Fruit fly (Drosophila melanogaster) whole organism, embryonic: Measurements from ENCODE around the gene CG5921.

Experiments used
- Adf1 ChIP-seq: fragments of 200-800 bp; sonication (Bioruptor generic); IDR thresholded peaks from 2 replicates; pipeline ENCODE4 v1.3.6; 2022; ENCODE audit warnings: missing biosample characterization, missing genetic modification characterization
- BEAF-32 ChIP-seq: fragments of 200-800 bp; sonication (Bioruptor generic); optimal IDR thresholded peaks from 3 replicates; lab custom pipeline; 2017; ENCODE audit warnings: missing biosample characterization, missing genetic modification characterization, mild to moderate bottlenecking, moderate library complexity, missing genetic modification reagents
- C15 ChIP-seq: fragments of 200-800 bp; sonication (Bioruptor generic); IDR thresholded peaks from 3 replicates; pipeline ENCODE4 v1.3.6; 2022; ENCODE audit warnings: missing biosample characterization, missing genetic modification characterization
- CG10274 ChIP-seq: fragments of 200-800 bp; sonication (Bioruptor generic); optimal IDR thresholded peaks from 3 replicates; lab custom pipeline; 2017; ENCODE audit warnings: missing biosample characterization, mild to moderate bottlenecking, missing genetic modification characterization
- CG11247 ChIP-seq: fragments of 200-800 bp; sonication (Bioruptor generic); IDR thresholded peaks from 2 replicates; pipeline ENCODE4 v1.3.6; 2022; ENCODE audit warnings: missing biosample characterization, missing genetic modification characterization
- CG11504 ChIP-seq: fragments of 200-800 bp; sonication (Bioruptor generic); optimal IDR thresholded peaks from 3 replicates; lab custom pipeline; 2019; ENCODE audit warnings: missing biosample characterization, mild to moderate bottlenecking, missing genetic modification characterization, moderate library complexity
- CG11560 ChIP-seq: fragments of 200-800 bp; sonication (Bioruptor generic); IDR thresholded peaks from 3 replicates; pipeline ENCODE4 v1.3.6; 2022; ENCODE audit warnings: missing biosample characterization, missing genetic modification characterization
- CG13287 ChIP-seq: fragments of 200-800 bp; sonication (Bioruptor generic); IDR thresholded peaks from 2 replicates; pipeline ENCODE4 v1.3.6; 2022; ENCODE audit warnings: missing biosample characterization, missing genetic modification characterization; ENCODE audit not compliant: partially characterized antibody
- CG2116 ChIP-seq: fragments of 200-800 bp; sonication (Bioruptor generic); optimal IDR thresholded peaks from 3 replicates; lab custom pipeline; 2018; ENCODE audit warnings: missing biosample characterization, mild to moderate bottlenecking, missing genetic modification characterization
- CG2712 ChIP-seq: fragments of 200-800 bp; optimal IDR thresholded peaks from 3 replicates; lab custom pipeline; 2019; ENCODE audit warnings: missing biosample characterization, mild to moderate bottlenecking, missing genetic modification characterization, moderate library complexity
- CG4617 ChIP-seq: fragments of 200-800 bp; sonication (Bioruptor generic); optimal IDR thresholded peaks from 3 replicates; lab custom pipeline; 2016; ENCODE audit warnings: missing biosample characterization, missing genetic modification characterization, borderline replicate concordance
- CG6254 ChIP-seq: fragments of 200-800 bp; sonication (Bioruptor generic); optimal IDR thresholded peaks from 3 replicates; lab custom pipeline; 2017; ENCODE audit warnings: mild to moderate bottlenecking, missing biosample characterization, missing genetic modification reagents, missing genetic modification characterization
- CG7963 ChIP-seq: fragments of 200-800 bp; sonication (Bioruptor generic); IDR thresholded peaks from 3 replicates; pipeline ENCODE4 v1.3.6; 2022; ENCODE audit warnings: missing biosample characterization, missing genetic modification characterization; ENCODE audit not compliant: partially characterized antibody
- CG8388 ChIP-seq: fragments of 200-800 bp; sonication (Bioruptor generic); optimal IDR thresholded peaks from 2 replicates; lab custom pipeline; 2019; ENCODE audit warnings: missing biosample characterization, mild to moderate bottlenecking, missing genetic modification characterization, moderate library complexity
- Dll ChIP-seq: fragments of 200-800 bp; sonication (Bioruptor generic); IDR thresholded peaks from 4 replicates; pipeline ENCODE4 v1.3.6; 2022; ENCODE audit warnings: missing biosample characterization, missing genetic modification characterization; ENCODE audit not compliant: partially characterized antibody
- Dp ChIP-seq: fragments of 200-800 bp; sonication (Bioruptor generic); optimal IDR thresholded peaks from 2 replicates; lab custom pipeline; 2018; ENCODE audit warnings: missing biosample characterization, mild to moderate bottlenecking, missing genetic modification characterization, moderate library complexity
- Dref ChIP-seq: fragments of 200-800 bp; sonication (Bioruptor generic); IDR thresholded peaks from 2 replicates; pipeline ENCODE4 v1.3.6; 2022; ENCODE audit warnings: missing biosample characterization, missing genetic modification characterization
- Drgx ChIP-seq: fragments of 200-800 bp; sonication (Bioruptor generic); IDR thresholded peaks from 2 replicates; pipeline ENCODE4 v1.3.6; 2022; ENCODE audit warnings: missing biosample characterization, missing genetic modification characterization
- E2f2 ChIP-seq: fragments of 200-800 bp; sonication (Bioruptor generic); IDR thresholded peaks from 2 replicates; pipeline ENCODE4 v1.3.6; 2022; ENCODE audit warnings: missing biosample characterization, missing genetic modification characterization
- Ets97D ChIP-seq: fragments of 200-800 bp; sonication (Bioruptor generic); optimal IDR thresholded peaks from 3 replicates; lab custom pipeline; 2016; ENCODE audit warnings: missing biosample characterization, missing genetic modification characterization
- MBD-R2 ChIP-seq: fragments of 200-800 bp; sonication (Bioruptor generic); IDR thresholded peaks from 2 replicates; pipeline ENCODE4 v1.3.6; 2022; ENCODE audit warnings: missing biosample characterization, missing genetic modification characterization
- MESR4 ChIP-seq: fragments of 200-800 bp; sonication (Bioruptor generic); optimal IDR thresholded peaks from 2 replicates; lab custom pipeline; 2018; ENCODE audit warnings: missing biosample characterization, mild to moderate bottlenecking, missing genetic modification characterization, moderate library complexity
- Max ChIP-seq: fragments of 200-800 bp; sonication (Bioruptor generic); optimal IDR thresholded peaks from 2 replicates; lab custom pipeline; 2016; ENCODE audit warnings: missing biosample characterization, mild to moderate bottlenecking, missing genetic modification characterization
- Scr ChIP-seq: fragments of 200-800 bp; sonication (Bioruptor generic); IDR thresholded peaks from 2 replicates; pipeline ENCODE4 v1.3.6; 2022; ENCODE audit warnings: missing biosample characterization, missing genetic modification characterization; ENCODE audit not compliant: partially characterized antibody
- Sin3A ChIP-seq: fragments of >200 bp; optimal IDR thresholded peaks from 2 replicates; lab custom pipeline; 2018
- YL-1 ChIP-seq: fragments of 200-800 bp; sonication (Bioruptor generic); optimal IDR thresholded peaks from 3 replicates; lab custom pipeline; 2017; ENCODE audit warnings: missing biosample characterization, mild to moderate bottlenecking, missing genetic modification characterization
- amos ChIP-seq: fragments of 200-800 bp; sonication (Bioruptor generic); IDR thresholded peaks from 2 replicates; pipeline ENCODE4 v1.3.6; 2022; ENCODE audit warnings: missing biosample characterization, missing genetic modification characterization; ENCODE audit not compliant: partially characterized antibody
- bigmax ChIP-seq: fragments of 200-800 bp; sonication (Bioruptor generic); optimal IDR thresholded peaks from 2 replicates; lab custom pipeline; 2018; ENCODE audit warnings: missing biosample characterization, mild to moderate bottlenecking, missing genetic modification characterization
- crp ChIP-seq, 2 experiments: fragments of 200-800 bp; sonication (Bioruptor generic); optimal IDR thresholded peaks; 2 replicates in 1 of 2; 3 replicates in 1 of 2; lab custom pipeline; 2017; ENCODE audit warnings: missing biosample characterization in 2 of 2, missing genetic modification characterization in 2 of 2, mild to moderate bottlenecking in 1 of 2, moderate library complexity in 1 of 2
- dm ChIP-seq: fragments of 200-800 bp; sonication (Bioruptor generic); optimal IDR thresholded peaks from 3 replicates; lab custom pipeline; 2016; ENCODE audit warnings: missing biosample characterization, missing genetic modification characterization
- gem ChIP-seq: fragments of 200-800 bp; sonication (Bioruptor generic); optimal IDR thresholded peaks from 2 replicates; lab custom pipeline; 2019; ENCODE audit warnings: missing biosample characterization, mild to moderate bottlenecking, missing genetic modification characterization, moderate library complexity
- hbn ChIP-seq: fragments of 200-800 bp; sonication (Bioruptor generic); IDR thresholded peaks from 2 replicates; pipeline ENCODE4 v1.3.6; 2022; ENCODE audit warnings: missing biosample characterization, missing genetic modification characterization; ENCODE audit not compliant: partially characterized antibody
- mld ChIP-seq: fragments of 200-800 bp; sonication (Bioruptor generic); IDR thresholded peaks from 3 replicates; pipeline ENCODE4 v1.3.6; 2022; ENCODE audit warnings: missing biosample characterization, missing genetic modification characterization; ENCODE audit not compliant: partially characterized antibody
- onecut ChIP-seq: fragments of 200-800 bp; sonication (Bioruptor generic); IDR thresholded peaks from 2 replicates; pipeline ENCODE4 v1.3.6; 2022; ENCODE audit warnings: missing biosample characterization, missing genetic modification characterization
- psq ChIP-seq: fragments of 200-800 bp; sonication (Bioruptor generic); optimal IDR thresholded peaks from 2 replicates; lab custom pipeline; 2017; ENCODE audit warnings: missing biosample characterization, missing genetic modification characterization
- pzg ChIP-seq: fragments of 200-800 bp; sonication (Bioruptor generic); optimal IDR thresholded peaks from 3 replicates; lab custom pipeline; 2018; ENCODE audit warnings: missing biosample characterization, mild to moderate bottlenecking, missing genetic modification characterization, moderate library complexity
- ranshi ChIP-seq: fragments of 200-800 bp; sonication (Bioruptor generic); IDR thresholded peaks from 2 replicates; pipeline ENCODE4 v1.3.6; 2022; ENCODE audit warnings: missing biosample characterization, missing genetic modification characterization
- stwl ChIP-seq: fragments of 200-800 bp; sonication (Bioruptor generic); optimal IDR thresholded peaks from 3 replicates; lab custom pipeline; 2018; ENCODE audit warnings: missing biosample characterization, mild to moderate bottlenecking, missing genetic modification characterization, moderate library complexity
- sug ChIP-seq: fragments of 200-800 bp; optimal IDR thresholded peaks from 2 replicates; lab custom pipeline; 2019; ENCODE audit warnings: missing biosample characterization, mild to moderate bottlenecking, missing genetic modification characterization, moderate library complexity
- ttk ChIP-seq: fragments of 200-800 bp; sonication (Bioruptor generic); IDR thresholded peaks from 2 replicates; pipeline ENCODE4 v2.1.2; 2022; ENCODE audit warnings: missing biosample characterization, missing genetic modification characterization
- unc-4 ChIP-seq: fragments of 200-800 bp; sonication (Bioruptor generic); IDR thresholded peaks from 2 replicates; pipeline ENCODE4 v1.3.6; 2022; ENCODE audit warnings: missing biosample characterization, missing genetic modification characterization; ENCODE audit not compliant: partially characterized antibody
- vnd ChIP-seq: fragments of 200-800 bp; sonication (Bioruptor generic); IDR thresholded peaks from 3 replicates; pipeline ENCODE4 v1.3.6; 2022; ENCODE audit warnings: missing biosample characterization, missing genetic modification characterization; ENCODE audit not compliant: partially characterized antibody
- zen2 ChIP-seq: fragments of 200-800 bp; sonication (Bioruptor generic); IDR thresholded peaks from 3 replicates; pipeline ENCODE4 v1.3.6; 2022; ENCODE audit warnings: missing biosample characterization, missing genetic modification characterization; ENCODE audit not compliant: partially characterized antibody

The CG5921 gene

dm6 chrX:6089679-6090460, 39.2 kb downstream of the CG5921 start, which contains the start of gene raptor (continued):
- TF ChIP-seq Ets97D (GFP tag; lab: Kevin White, UChicago), result peak; percentile 35
- TF ChIP-seq amos (GFP tag; lab: Robert Waterston, UW), result peak; percentile 60
- peak; percentile 5 for TF ChIP-seq stwl
- no peak for TF ChIP-seq ttk (GFP tag; lab: Robert Waterston, UW)
- TF ChIP-seq CG6254, result no peak
- TF ChIP-seq CG8388 (GFP tag; lab: Kevin White, UChicago), result no peak
- TF ChIP-seq ranshi (GFP tag; lab: Robert Waterston, UW), result no peak
- peak; percentile 79 for TF ChIP-seq Dp (GFP tag; lab: Kevin White, UChicago)
- TF ChIP-seq Dll (GFP tag; lab: Robert Waterston, UW), result peak; percentile 53; the same call in 1 of the 4 replicates
- TF ChIP-seq sug (tag; lab: Kevin White, UChicago), result peak; percentile 4
- peak; percentile 53; the same call in 1 of the 3 replicates for TF ChIP-seq mld (GFP tag; lab: Robert Waterston, UW)
- peak; percentile 84 for TF ChIP-seq Adf1
- TF ChIP-seq CG2116 (GFP tag; lab: Kevin White, UChicago), result peak; percentile 80
- peak; percentile 8 for TF ChIP-seq CG2712 (tag; lab: Kevin White, UChicago)
- peak; percentile 37 for TF ChIP-seq CG4617 (GFP tag; lab: Kevin White, UChicago)
- TF ChIP-seq CG7963 (GFP tag; lab: Robert Waterston, UW), result 0 out of 3 replicates have a peak, but pooled peaks have one; percentile 29
- peak; percentile 76 for TF ChIP-seq MESR4 (GFP tag; lab: Kevin White, UChicago)
- peak; percentile 5 for TF ChIP-seq Sin3A (lab: Kevin White, UChicago)
- 0 out of 2 replicates have a peak, but pooled peaks have one; percentile 9 for TF ChIP-seq onecut (GFP tag; lab: Robert Waterston, UW)
- no peak for TF ChIP-seq CG11247 (GFP tag; lab: Robert Waterston, UW)
- no peak for TF ChIP-seq CG10274 (GFP tag; lab: Kevin White, UChicago)
- 0 out of 3 replicates have a peak, but pooled peaks have one; percentile 36 for TF ChIP-seq zen2
- TF ChIP-seq CG11504 (tag; lab: Kevin White, UChicago), result peak; percentile 3
- peak; percentile 6; the same call in 1 of the 2 replicates for TF ChIP-seq Drgx (GFP tag; lab: Robert Waterston, UW)
- TF ChIP-seq E2f2, result peak; percentile 88
- TF ChIP-seq CG11560 (tag; lab: Robert Waterston, UW), result no peak
- peak; percentile 50 for TF ChIP-seq hbn
- TF ChIP-seq CG13287 (GFP tag; lab: Robert Waterston, UW), result peak; percentile 67
- 0 out of 2 replicates have a peak, but pooled peaks have one; percentile 47 for TF ChIP-seq unc-4
- peak; percentile 51 for TF ChIP-seq YL-1 (GFP tag; lab: Kevin White, UChicago)
- no peak for TF ChIP-seq C15 (GFP tag; lab: Robert Waterston, UW)
- TF ChIP-seq vnd (GFP tag; lab: Robert Waterston, UW), result 0 out of 3 replicates have a peak, but pooled peaks have one; percentile 32
- 0 out of 2 replicates have a peak, but pooled peaks have one; percentile 16 for TF ChIP-seq MBD-R2
- TF ChIP-seq Dref, result peak; percentile 85
- TF ChIP-seq crp (GFP tag; optimal IDR thresholded peaks at IDR 0.05; lab: Kevin White, UChicago), result peak in 1 of 2 experiments; percentile 58
- peak; percentile 35 for TF ChIP-seq psq (GFP tag; lab: Kevin White, UChicago)
- TF ChIP-seq gem, result no peak
- no peak for TF ChIP-seq Max
- TF ChIP-seq BEAF-32 (GFP tag; lab: Kevin White, UChicago), result peak; percentile 66
- TF ChIP-seq Scr (GFP tag; lab: Robert Waterston, UW), result peak; percentile 31; the same call in 1 of the 2 replicates
- TF ChIP-seq bigmax (GFP tag; lab: Kevin White, UChicago), result peak; percentile 43
- TF ChIP-seq pzg, result peak; percentile 64
- peak; percentile 2 for TF ChIP-seq dm
